Worm (Caenorhabditis elegans): ENCODE data around the gene alh-12.

alh-12 gene

DNA sequence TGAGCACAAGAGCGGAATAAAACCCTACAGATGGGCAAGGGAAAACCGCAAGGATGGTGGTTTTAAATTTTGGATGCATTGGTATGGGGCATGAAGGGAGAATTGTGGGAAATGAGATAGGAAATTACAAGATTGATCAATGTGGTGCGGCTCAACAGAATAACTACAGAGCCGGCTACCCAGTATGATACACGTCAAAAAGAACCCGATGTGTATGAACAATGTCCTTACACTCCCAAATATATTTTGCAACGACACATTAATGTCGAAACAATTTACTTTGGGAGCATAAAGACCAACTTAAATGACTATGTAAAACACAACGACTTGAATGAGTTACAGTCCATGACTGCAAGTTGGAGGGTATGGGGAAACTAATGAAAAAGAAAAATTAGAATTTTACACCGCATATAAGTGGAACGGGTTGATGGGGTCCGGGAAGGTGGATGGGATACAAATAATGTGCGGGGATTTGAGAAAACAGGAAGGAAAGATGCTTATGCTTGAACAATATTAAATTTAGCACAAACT is 41.8 kb downstream of the alh-12 start:
- TF ChIP-seq lin-15B (tag; optimal IDR thresholded peaks at IDR 0.05) (no peak), nhr-41 (GFP tag; IDR thresholded peaks at IDR 0.05) (0 out of 2 replicates have a peak, but pooled peaks have one; percentile 5), lin-38 (GFP tag; IDR thresholded peaks at IDR 0.05) (peak; percentile 35; the same call in 1 of the 2 replicates), gei-8 (GFP tag; optimal IDR thresholded peaks at IDR 0.05) (no peak), ZK337.2 (GFP tag; IDR thresholded peaks at IDR 0.05) (no peak), snpc-1.2 (GFP tag; IDR thresholded peaks at IDR 0.05) (0 out of 2 replicates have a peak, but pooled peaks have one; percentile 38), arid-1 (GFP tag; conservative IDR thresholded peaks at IDR 0.05) (peak; percentile 38; the same call in 1 of the 2 replicates), ceh-44 (GFP tag; IDR thresholded peaks at IDR 0.05) (no peak), daf-19 (GFP tag; conservative IDR thresholded peaks at IDR 0.05) (peak; percentile 64; the same call in 1 of the 2 replicates), pha-4 (GFP tag; IDR thresholded peaks at IDR 0.05) (peak; percentile 27; the same call in 1 of the 2 replicates), pha-4 (tag; optimal IDR thresholded peaks at IDR 0.05) (no peak), ctbp-1 (GFP tag; IDR thresholded peaks at IDR 0.05) (0 out of 2 replicates have a peak, but pooled peaks have one; percentile 16), php-3 (GFP tag; IDR thresholded peaks at IDR 0.05) (0 out of 2 replicates have a peak, but pooled peaks have one; percentile 5), madf-5 (GFP tag; IDR thresholded peaks at IDR 0.05) (peak in 1 of 2 experiments; percentile 4; a peak in 2 of 4 replicates)

DNA sequence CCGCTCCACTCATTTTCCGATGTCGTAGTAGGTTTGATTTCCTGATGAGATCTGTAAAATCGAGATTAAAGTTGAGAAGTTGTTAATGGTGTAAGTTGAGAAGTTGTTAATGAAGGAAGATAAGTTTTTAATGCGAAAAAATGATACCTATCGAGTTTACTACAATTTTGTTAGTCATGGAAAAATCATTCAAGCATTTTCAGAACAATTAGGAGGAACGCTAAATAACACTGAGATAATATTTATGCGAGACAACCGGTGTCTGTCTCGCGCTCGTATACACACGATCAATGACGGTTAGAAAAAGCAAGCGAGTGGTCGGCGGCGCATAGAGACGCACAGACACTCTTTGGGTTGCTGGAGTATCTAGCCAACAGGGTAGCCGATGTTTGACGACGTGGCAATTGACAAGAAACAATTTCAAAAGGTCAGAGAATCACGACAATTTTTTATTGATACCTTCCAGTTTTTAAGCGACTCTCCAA is 44.0 kb downstream of the alh-12 start, which contains the start of gene cgh-1:
Gene cgh-1, minus strand, starts transcription at position 51 of the 485 bp plus-strand sequence.
- TF ChIP-seq daf-8 (GFP tag; IDR thresholded peaks at IDR 0.05) (no peak), php-3 (GFP tag; IDR thresholded peaks at IDR 0.05) (no peak), ctbp-1 (GFP tag; IDR thresholded peaks at IDR 0.05) (peak; percentile 30; the same call in 1 of the 2 replicates), ZK546.5 (tag; optimal IDR thresholded peaks at IDR 0.05) (no peak), mes-2 (tag; optimal IDR thresholded peaks at IDR 0.05; ENCODE audit: poor library complexity, severe bottlenecking) (peak; percentile 28), nhr-41 (GFP tag; IDR thresholded peaks at IDR 0.05) (0 out of 2 replicates have a peak, but pooled peaks have one; percentile 4), mxl-3 (GFP tag; optimal IDR thresholded peaks at IDR 0.05) (no peak), vab-7 (GFP tag; IDR thresholded peaks at IDR 0.05) (0 out of 2 replicates have a peak, but pooled peaks have one; percentile 14), unc-62 (GFP tag; optimal IDR thresholded peaks at IDR 0.05 in 1 of 2) (peak in 1 of 2 experiments; percentile 69), unc-62 (tag; optimal IDR thresholded peaks at IDR 0.05) (no peak), nhr-42 (GFP tag; IDR thresholded peaks at IDR 0.05) (no peak), snpc-1.2 (GFP tag; IDR thresholded peaks at IDR 0.05) (peak; percentile 58; the same call in 1 of the 2 replicates), madf-9 (GFP tag; conservative IDR thresholded peaks at IDR 0.05) (no peak), Y105C5A.15 (GFP tag; IDR thresholded peaks at IDR 0.05) (no peak)

DNA sequence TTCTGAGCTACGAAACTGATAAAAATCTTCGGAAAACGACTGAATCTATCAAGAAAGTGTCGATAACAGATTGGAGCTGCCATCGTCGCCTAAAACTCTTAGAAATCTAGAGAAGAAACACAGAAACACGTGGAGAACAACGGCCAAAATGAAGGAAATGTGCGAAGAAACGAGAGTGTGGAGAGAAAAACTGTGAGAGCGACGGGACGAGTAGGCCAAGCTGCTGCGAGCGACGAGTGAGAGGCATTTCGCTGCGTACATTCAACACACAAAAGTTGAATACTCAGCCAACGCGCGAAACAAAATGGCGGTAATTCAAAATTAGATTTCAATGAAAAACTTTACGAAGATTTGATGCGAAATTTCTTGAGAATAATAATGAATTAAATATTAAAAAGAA is 44.5 kb downstream of the alh-12 start:
- TF ChIP-seq egl-43 (GFP tag; IDR thresholded peaks at IDR 0.05), result no peak; the same call in 1 of the 2 replicates
- TF ChIP-seq php-3 (GFP tag; IDR thresholded peaks at IDR 0.05), result peak; percentile 64; the same call in 1 of the 2 replicates
- no peak for TF ChIP-seq zfp-3 (GFP tag; conservative IDR thresholded peaks at IDR 0.05)
- peak; percentile 45 for TF ChIP-seq nhr-6 (tag; optimal IDR thresholded peaks at IDR 0.05)
- TF ChIP-seq zag-1 (tag; optimal IDR thresholded peaks at IDR 0.05), result peak; percentile 12
- TF ChIP-seq vab-7 (GFP tag; IDR thresholded peaks at IDR 0.05), result 0 out of 2 replicates have a peak, but pooled peaks have one; percentile 50
- 0 out of 2 replicates have a peak, but pooled peaks have one; percentile 25 for TF ChIP-seq mxl-2 (GFP tag; conservative IDR thresholded peaks at IDR 0.05)
- TF ChIP-seq unc-62 (GFP tag; optimal IDR thresholded peaks at IDR 0.05 in 1 of 2), result peak in 1 of 2 experiments; percentile 89
- TF ChIP-seq unc-62 (tag; optimal IDR thresholded peaks at IDR 0.05), result no peak
- TF ChIP-seq lin-13 (GFP tag; optimal IDR thresholded peaks at IDR 0.05), result peak; percentile 98
- peak; percentile 82 for TF ChIP-seq mes-2 (tag; optimal IDR thresholded peaks at IDR 0.05; ENCODE audit: poor library complexity, severe bottlenecking)
- TF ChIP-seq ztf-7 (tag; optimal IDR thresholded peaks at IDR 0.05), result no peak
- TF ChIP-seq nhr-28 (tag; optimal IDR thresholded peaks at IDR 0.05), result peak; percentile 83
- TF ChIP-seq F37D6.2 (tag; optimal IDR thresholded peaks at IDR 0.05), result peak; percentile 78
- peak; percentile 75 to 96 for TF ChIP-seq mdl-1 (tag; optimal IDR thresholded peaks at IDR 0.05)
- TF ChIP-seq fkh-10 (GFP tag; optimal IDR thresholded peaks at IDR 0.05), result peak; percentile 91
- TF ChIP-seq aha-1 (tag), result peak; percentile 67
- TF ChIP-seq unc-130 (GFP tag; optimal IDR thresholded peaks at IDR 0.05), result peak; percentile 48
- no peak for TF ChIP-seq zip-2 (tag; optimal IDR thresholded peaks at IDR 0.05)
- 0 out of 2 replicates have a peak, but pooled peaks have one; percentile 18 for TF ChIP-seq tra-1 (GFP tag; IDR thresholded peaks at IDR 0.05)
- peak; percentile 29 for TF ChIP-seq nhr-25 (tag; optimal IDR thresholded peaks at IDR 0.05; ENCODE audit: borderline replicate concordance, insufficient read depth)
- peak; percentile 99 for TF ChIP-seq mxl-3 (GFP tag; optimal IDR thresholded peaks at IDR 0.05)
- TF ChIP-seq nhr-11 (tag; optimal IDR thresholded peaks at IDR 0.05), result peak; percentile 86
- TF ChIP-seq hif-1 (tag; optimal IDR thresholded peaks at IDR 0.05), result peak in 1 of 2 experiments; percentile 66
- TF ChIP-seq dpl-1 (GFP tag; optimal IDR thresholded peaks at IDR 0.05), result peak; percentile 96
- TF ChIP-seq T26A8.4 (GFP tag; IDR thresholded peaks at IDR 0.05), result peak; percentile 70

Measured in whole organism, L4 larva.